Worm (Caenorhabditis elegans): ENCODE results near the gene irk-2.

ce11 chrX:748319-748718 lies 34.0 kb upstream of the irk-2 start:
- no peak for TF ChIP-seq skn-1 (tag; optimal IDR thresholded peaks at IDR 0.05)
- no peak for TF ChIP-seq ceh-16 (tag; optimal IDR thresholded peaks at IDR 0.05)
- TF ChIP-seq unc-62 (GFP tag; optimal IDR thresholded peaks at IDR 0.05): no peak
